Worm (Caenorhabditis elegans): ENCODE data around the gene math-18.
"Not testable (repeated sequence)": the region's sequence is repeated elsewhere in the genome, so short reads cannot be mapped to it uniquely, and the experiment has no call there.

The math-18 gene

ce11 chrII:2150485-2150985 is 3.3 kb upstream of the math-18 start, which contains the start of the genes C40A11.7 and C40A11.8:
Gene C40A11.7, minus strand, starts transcription at chrII:2150585.
Gene C40A11.8, minus strand, starts transcription at chrII:2150935.
- no peak for TF ChIP-seq W03F9.2 (tag; optimal IDR thresholded peaks at IDR 0.05)
- TF ChIP-seq dao-5 (tag; optimal IDR thresholded peaks at IDR 0.05), result no peak
- no peak for TF ChIP-seq him-1 (tag; optimal IDR thresholded peaks at IDR 0.05)

ce11 chrII:2152455-2152854 is 1.4 kb upstream of the math-18 start:
- TF ChIP-seq dao-5 (tag; optimal IDR thresholded peaks at IDR 0.05) (no peak), W03F9.2 (tag; optimal IDR thresholded peaks at IDR 0.05) (no peak), him-1 (tag; optimal IDR thresholded peaks at IDR 0.05) (no peak)

ce11 chrII:2163370-2163882 is 9.6 kb downstream of the math-18 start, which contains the start of gene C33C12.11:
Gene C33C12.11, minus strand, starts transcription at chrII:2163832.
- not testable (repeated sequence) for TF ChIP-seq dao-5, him-1, W03F9.2 (tag; optimal IDR thresholded peaks at IDR 0.05)

ce11 chrII:2166376-2166775 is 12.6 kb downstream of the math-18 start, which contains the start of gene C33C12.4:
Gene C33C12.4, minus strand, starts transcription at chrII:2166476.
- TF ChIP-seq W03F9.2 (tag; optimal IDR thresholded peaks at IDR 0.05) (no peak), him-1 (tag; optimal IDR thresholded peaks at IDR 0.05) (no peak), dao-5 (tag; optimal IDR thresholded peaks at IDR 0.05) (no peak)

- TF ChIP-seq W03F9.2 (tag; optimal IDR thresholded peaks at IDR 0.05), result no peak
- TF ChIP-seq him-1 (tag; optimal IDR thresholded peaks at IDR 0.05), result no peak
- no peak for TF ChIP-seq dao-5 (tag; optimal IDR thresholded peaks at IDR 0.05)
Measured at ce11 chrII:2168374-2168773, 14.6 kb downstream of the math-18 start, which contains the start of gene fbxb-38. Gene fbxb-38, minus strand, starts transcription at chrII:2168763.

ce11 chrII:2170085-2170484 is 16.3 kb downstream of the math-18 start, which contains the start of gene C33C12.12:
Gene C33C12.12, minus strand, starts transcription at chrII:2170185.
- TF ChIP-seq W03F9.2 (tag; optimal IDR thresholded peaks at IDR 0.05), result no peak
- no peak for TF ChIP-seq dao-5 (tag; optimal IDR thresholded peaks at IDR 0.05)
- no peak for TF ChIP-seq him-1 (tag; optimal IDR thresholded peaks at IDR 0.05)

ce11 chrII:2175367-2175766 is 21.6 kb downstream of the math-18 start, which contains the start of gene C33C12.7:
Gene C33C12.7, minus strand, starts transcription at chrII:2175467.
- TF ChIP-seq dao-5 (tag; optimal IDR thresholded peaks at IDR 0.05) (no peak), W03F9.2 (tag; optimal IDR thresholded peaks at IDR 0.05) (no peak)

- TF ChIP-seq dao-5 (tag; optimal IDR thresholded peaks at IDR 0.05) (no peak), him-1 (tag; optimal IDR thresholded peaks at IDR 0.05) (no peak), W03F9.2 (tag; optimal IDR thresholded peaks at IDR 0.05) (no peak)
Measured at ce11 chrII:2176688-2177087, 22.9 kb downstream of the math-18 start, which contains the start of gene gba-1. Gene gba-1, plus strand, starts transcription at chrII:2176741.

ce11 chrII:2177735-2178134 is 23.9 kb downstream of the math-18 start:
- no peak for TF ChIP-seq him-1 (tag; optimal IDR thresholded peaks at IDR 0.05)
- no peak for TF ChIP-seq W03F9.2 (tag; optimal IDR thresholded peaks at IDR 0.05)
- TF ChIP-seq dao-5 (tag; optimal IDR thresholded peaks at IDR 0.05), result no peak

ce11 chrII:2186329-2186728 is 32.5 kb downstream of the math-18 start, which contains the start of gene gba-2:
Gene gba-2, minus strand, starts transcription at chrII:2186434.
- TF ChIP-seq W03F9.2 (tag; optimal IDR thresholded peaks at IDR 0.05) (no peak), dao-5 (tag; optimal IDR thresholded peaks at IDR 0.05) (no peak), him-1 (tag; optimal IDR thresholded peaks at IDR 0.05) (no peak)

- TF ChIP-seq dao-5 (tag; optimal IDR thresholded peaks at IDR 0.05), result no peak
- no peak for TF ChIP-seq him-1 (tag; optimal IDR thresholded peaks at IDR 0.05)
- no peak for TF ChIP-seq W03F9.2 (tag; optimal IDR thresholded peaks at IDR 0.05)
Measured at ce11 chrII:2186730-2187129, 32.9 kb downstream of the math-18 start.

ce11 chrII:2189357-2189756 is 35.5 kb downstream of the math-18 start, which contains the start of gene mtq-2:
Gene mtq-2, minus strand, starts transcription at chrII:2189457.
- TF ChIP-seq him-1 (tag; optimal IDR thresholded peaks at IDR 0.05) (no peak), dao-5 (tag; optimal IDR thresholded peaks at IDR 0.05) (no peak), W03F9.2 (tag; optimal IDR thresholded peaks at IDR 0.05) (no peak)

ce11 chrII:2190522-2190921 is 36.7 kb downstream of the math-18 start:
- TF ChIP-seq W03F9.2 (tag; optimal IDR thresholded peaks at IDR 0.05) (no peak), him-1 (tag; optimal IDR thresholded peaks at IDR 0.05) (no peak), dao-5 (tag; optimal IDR thresholded peaks at IDR 0.05) (no peak)

ce11 chrII:2191383-2191782 is 37.6 kb downstream of the math-18 start:
- no peak for TF ChIP-seq W03F9.2 (tag; optimal IDR thresholded peaks at IDR 0.05)
- no peak for TF ChIP-seq him-1 (tag; optimal IDR thresholded peaks at IDR 0.05)
- no peak for TF ChIP-seq dao-5 (tag; optimal IDR thresholded peaks at IDR 0.05)

Data from whole organism, L4/young adult.